Fruit fly (Drosophila melanogaster): ENCODE results near the gene Gug.

Gene Gug

dm6 chr3L:8440079-8440478 lies 9.6 kb upstream of the Gug start:
- TF ChIP-seq ttk (optimal IDR thresholded peaks at IDR 0.05) (no peak), insv (optimal IDR thresholded peaks at IDR 0.05) (no peak), Sin3A (optimal IDR thresholded peaks at IDR 0.05) (no peak), psq (optimal IDR thresholded peaks at IDR 0.05) (no peak), h (optimal IDR thresholded peaks at IDR 0.05) (no peak), Myc (optimal IDR thresholded peaks at IDR 0.05) (no peak)

dm6 chr3L:8440771-8441549 lies 8.8 kb upstream of the Gug start:
- TF ChIP-seq Sin3A (optimal IDR thresholded peaks at IDR 0.05) (no peak), psq (optimal IDR thresholded peaks at IDR 0.05) (no peak), insv (optimal IDR thresholded peaks at IDR 0.05) (no peak), ttk (optimal IDR thresholded peaks at IDR 0.05) (no peak), h (optimal IDR thresholded peaks at IDR 0.05) (no peak), Myc (optimal IDR thresholded peaks at IDR 0.05) (no peak)

- no peak for TF ChIP-seq psq (optimal IDR thresholded peaks at IDR 0.05)
- TF ChIP-seq insv (optimal IDR thresholded peaks at IDR 0.05) = no peak
- no peak for TF ChIP-seq Myc (optimal IDR thresholded peaks at IDR 0.05)
- no peak for TF ChIP-seq Sin3A (optimal IDR thresholded peaks at IDR 0.05)
- TF ChIP-seq ttk (optimal IDR thresholded peaks at IDR 0.05) = no peak
- TF ChIP-seq h (optimal IDR thresholded peaks at IDR 0.05) = no peak
Measured at dm6 chr3L:8441745-8442575, 7.8 kb upstream of the Gug start, which contains the start of gene Unr. Unr (minus strand) TSS chr3L:8442381.

dm6 chr3L:8445027-8445426 lies 4.7 kb upstream of the Gug start:
- TF ChIP-seq h (optimal IDR thresholded peaks at IDR 0.05) (no peak), psq (optimal IDR thresholded peaks at IDR 0.05) (no peak)

- TF ChIP-seq h (optimal IDR thresholded peaks at IDR 0.05) = no peak
- no peak for TF ChIP-seq insv (optimal IDR thresholded peaks at IDR 0.05)
- no peak for TF ChIP-seq Myc (optimal IDR thresholded peaks at IDR 0.05)
- no peak for TF ChIP-seq psq (optimal IDR thresholded peaks at IDR 0.05)
- TF ChIP-seq ttk (optimal IDR thresholded peaks at IDR 0.05) = no peak
- no peak for TF ChIP-seq Sin3A (optimal IDR thresholded peaks at IDR 0.05)
Measured at dm6 chr3L:8446050-8446781, 3.5 kb upstream of the Gug start.

dm6 chr3L:8447795-8448516 lies 1.8 kb upstream of the Gug start:
- TF ChIP-seq insv (optimal IDR thresholded peaks at IDR 0.05) = no peak
- TF ChIP-seq Myc (optimal IDR thresholded peaks at IDR 0.05) = no peak

- no peak for TF ChIP-seq Sin3A (optimal IDR thresholded peaks at IDR 0.05)
- no peak for TF ChIP-seq h (optimal IDR thresholded peaks at IDR 0.05)
- no peak for TF ChIP-seq Myc (optimal IDR thresholded peaks at IDR 0.05)
- no peak for TF ChIP-seq psq (optimal IDR thresholded peaks at IDR 0.05)
- TF ChIP-seq ttk (optimal IDR thresholded peaks at IDR 0.05) = no peak
- no peak for TF ChIP-seq insv (optimal IDR thresholded peaks at IDR 0.05)
Measured at dm6 chr3L:8448517-8448889, 1.2 kb upstream of the Gug start.

- TF ChIP-seq Myc (optimal IDR thresholded peaks at IDR 0.05) (no peak), ttk (optimal IDR thresholded peaks at IDR 0.05) (no peak), Sin3A (optimal IDR thresholded peaks at IDR 0.05) (no peak), h (optimal IDR thresholded peaks at IDR 0.05) (no peak), insv (optimal IDR thresholded peaks at IDR 0.05) (no peak), psq (optimal IDR thresholded peaks at IDR 0.05) (no peak)
Measured at dm6 chr3L:8449202-8449799, 421 bp upstream of the Gug start, which contains the start of gene CG6983. CG6983 (minus strand) TSS chr3L:8449377.

dm6 chr3L:8450747-8451146 lies 1.0 kb downstream of the Gug start:
- TF ChIP-seq h (optimal IDR thresholded peaks at IDR 0.05) (no peak), insv (optimal IDR thresholded peaks at IDR 0.05) (no peak), Sin3A (optimal IDR thresholded peaks at IDR 0.05) (no peak), ttk (optimal IDR thresholded peaks at IDR 0.05) (no peak), psq (optimal IDR thresholded peaks at IDR 0.05) (no peak), Myc (optimal IDR thresholded peaks at IDR 0.05) (no peak)

- no peak for TF ChIP-seq psq (optimal IDR thresholded peaks at IDR 0.05)
- TF ChIP-seq h (optimal IDR thresholded peaks at IDR 0.05) = no peak
- no peak for TF ChIP-seq ttk (optimal IDR thresholded peaks at IDR 0.05)
- TF ChIP-seq Sin3A (optimal IDR thresholded peaks at IDR 0.05) = no peak
- TF ChIP-seq Myc (optimal IDR thresholded peaks at IDR 0.05) = no peak
- TF ChIP-seq insv (optimal IDR thresholded peaks at IDR 0.05) = no peak
Measured at dm6 chr3L:8451966-8452620, 2.4 kb downstream of the Gug start.

- no peak for TF ChIP-seq ttk (optimal IDR thresholded peaks at IDR 0.05)
- no peak for TF ChIP-seq Sin3A (optimal IDR thresholded peaks at IDR 0.05)
- no peak for TF ChIP-seq h (optimal IDR thresholded peaks at IDR 0.05)
- no peak for TF ChIP-seq psq (optimal IDR thresholded peaks at IDR 0.05)
- no peak for TF ChIP-seq insv (optimal IDR thresholded peaks at IDR 0.05)
- no peak for TF ChIP-seq Myc (optimal IDR thresholded peaks at IDR 0.05)
Measured at dm6 chr3L:8452986-8453385, 3.3 kb downstream of the Gug start.

Measured in Kc167 (cell line).